Comparison of ENCODE assay signal across 1 fruit fly cellular context in the genomic region with DNA sequence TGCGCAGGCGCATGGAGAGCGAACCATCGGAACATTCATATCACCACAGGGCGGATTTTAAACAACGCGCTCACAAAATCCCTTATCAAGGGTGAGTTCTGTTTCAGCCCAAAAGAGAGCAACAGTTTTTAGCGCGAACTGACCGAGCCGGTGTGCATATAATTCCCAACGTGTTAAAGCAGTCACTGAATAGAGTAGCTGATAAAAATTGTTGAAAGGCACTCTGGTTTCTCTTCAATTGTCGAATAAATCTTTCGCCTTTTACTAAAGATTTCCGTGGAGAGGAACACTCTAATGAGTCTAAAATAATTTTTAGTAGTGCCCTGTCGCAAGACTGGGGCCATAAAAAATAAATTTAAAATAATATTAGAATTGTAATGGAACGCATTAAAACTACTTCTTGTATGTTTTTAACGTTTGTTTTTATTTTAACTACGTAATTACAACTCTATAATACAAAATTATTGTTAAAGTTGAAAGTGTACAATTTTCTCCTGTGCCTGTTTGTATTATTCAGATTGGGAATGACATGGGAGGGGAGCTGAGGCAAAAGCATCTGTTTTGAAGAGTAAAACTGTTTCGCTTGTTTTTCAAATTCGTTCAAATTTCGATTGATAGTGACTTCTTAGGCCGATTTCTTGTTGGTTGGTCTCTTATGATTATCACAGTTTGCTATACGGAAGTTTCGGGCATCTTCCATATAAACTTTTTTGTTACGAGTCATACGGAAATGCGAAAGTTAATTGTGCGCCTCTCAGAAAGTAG.
A peak's percentile ranks its signal among the peaks of the same experiment; 100 is the strongest.
TF ChIP-seq lines count a peak whose summit lies in the region.

No protein-coding gene starts in this region.

TF ChIP-seq in whole organism, embryonic, 481 proteins besides CTCF, POLR2A, EP300 and RAD21 (continued from another document and continues in another):
- TF ChIP-seq CG4424 (GFP tag; optimal IDR thresholded peaks at IDR 0.05; lab: Kevin White, UChicago) (no peak), bigmax (GFP tag; optimal IDR thresholded peaks at IDR 0.05; lab: Kevin White, UChicago) (no peak), B-H2 (GFP tag; optimal IDR thresholded peaks at IDR 0.05; lab: Kevin White, UChicago) (peak; percentile 45), Hr78 (GFP tag; optimal IDR thresholded peaks at IDR 0.05; lab: Kevin White, UChicago) (no peak), Xrp1 (GFP tag; IDR thresholded peaks at IDR 0.05; lab: Robert Waterston, UW) (peak; percentile 58), CG4820 (GFP tag; optimal IDR thresholded peaks at IDR 0.05; lab: Kevin White, UChicago) (no peak), MBD-R2 (GFP tag; IDR thresholded peaks at IDR 0.05; lab: Robert Waterston, UW) (no peak; the same call in 1 of the 2 replicates), BEAF-32 (GFP tag; optimal IDR thresholded peaks at IDR 0.05; lab: Kevin White, UChicago) (no peak), CG30403 (GFP tag; optimal IDR thresholded peaks at IDR 0.05; lab: Kevin White, UChicago) (peak; percentile 29), tgo (GFP tag; IDR thresholded peaks at IDR 0.05; lab: Robert Waterston, UW) (peak; percentile 48; the same call in 2 of the 3 replicates), CG32772 (GFP tag; IDR thresholded peaks at IDR 0.05; lab: Robert Waterston, UW) (peak; percentile 25; the same call in 1 of the 2 replicates), CG18262 (tag; optimal IDR thresholded peaks at IDR 0.05; lab: Kevin White, UChicago) (peak; percentile 56), CG17359 (tag; optimal IDR thresholded peaks at IDR 0.05; lab: Kevin White, UChicago) (peak; percentile 79), CG7372 (GFP tag; IDR thresholded peaks at IDR 0.05; lab: Robert Waterston, UW) (0 out of 2 replicates have a peak, but pooled peaks have one; percentile 7), CG9797 (GFP tag; optimal IDR thresholded peaks at IDR 0.05; lab: Kevin White, UChicago) (no peak), crc (GFP tag; optimal IDR thresholded peaks at IDR 0.05; lab: Kevin White, UChicago) (no peak), ewg (GFP tag; optimal IDR thresholded peaks at IDR 0.05; lab: Kevin White, UChicago) (peak; percentile 72), ro (GFP tag; IDR thresholded peaks at IDR 0.05; lab: Robert Waterston, UW) (no peak), sens-2 (GFP tag; IDR thresholded peaks at IDR 0.05; lab: Robert Waterston, UW) (peak; percentile 30; the same call in 1 of the 2 replicates), gsb-n (tag; optimal IDR thresholded peaks at IDR 0.05; lab: Kevin White, UChicago) (peak; percentile 62), Lim3 (GFP tag; IDR thresholded peaks at IDR 0.05; lab: Robert Waterston, UW) (no peak), zfh1 (GFP tag; IDR thresholded peaks at IDR 0.05; lab: Robert Waterston, UW) (peak; percentile 70; the same call in 2 of the 3 replicates), CG12659 (GFP tag; optimal IDR thresholded peaks at IDR 0.05; lab: Kevin White, UChicago) (peak; percentile 31), lab (GFP tag; optimal IDR thresholded peaks at IDR 0.05; lab: Kevin White, UChicago) (no peak), seq (GFP tag; IDR thresholded peaks at IDR 0.05; lab: Robert Waterston, UW) (peak; percentile 67; the same call in 1 of the 2 replicates), Camta (GFP tag; optimal IDR thresholded peaks at IDR 0.05; lab: Kevin White, UChicago) (peak; percentile 59), CG6854 (GFP tag; optimal IDR thresholded peaks at IDR 0.05; lab: Kevin White, UChicago) (no peak), CG2129 (GFP tag; IDR thresholded peaks at IDR 0.05; lab: Robert Waterston, UW; ENCODE audit: partially characterized antibody) (no peak), pho (GFP tag; optimal IDR thresholded peaks at IDR 0.05; lab: Kevin White, UChicago) (peak; percentile 16), dpn (GFP tag; optimal IDR thresholded peaks at IDR 0.05; lab: Kevin White, UChicago) (peak; percentile 20 to 63), CG12155 (GFP tag; optimal IDR thresholded peaks at IDR 0.05; lab: Kevin White, UChicago) (peak; percentile 11), Hand (GFP tag; optimal IDR thresholded peaks at IDR 0.05; lab: Kevin White, UChicago) (no peak), sima (GFP tag; optimal IDR thresholded peaks at IDR 0.05; lab: Kevin White, UChicago) (no peak), CG12769 (tag; optimal IDR thresholded peaks at IDR 0.05; lab: Kevin White, UChicago) (no peak), NK7.1 (GFP tag; optimal IDR thresholded peaks at IDR 0.05; lab: Kevin White, UChicago) (no peak), pb (GFP tag; optimal IDR thresholded peaks at IDR 0.05; lab: Kevin White, UChicago) (no peak), CG3838 (GFP tag; optimal IDR thresholded peaks at IDR 0.05; lab: Kevin White, UChicago) (no peak), HLH4C (GFP tag; IDR thresholded peaks at IDR 0.05; lab: Robert Waterston, UW; ENCODE audit: partially characterized antibody) (peak; percentile 34; the same call in 1 of the 3 replicates), Ets65A (GFP tag; lab: Kevin White, UChicago) (no peak), da (GFP tag; optimal IDR thresholded peaks at IDR 0.05; lab: Kevin White, UChicago) (no peak), Tbp (GFP tag; optimal IDR thresholded peaks at IDR 0.05; lab: Kevin White, UChicago) (peak; percentile 71), gro (GFP tag; optimal IDR thresholded peaks at IDR 0.05; lab: Kevin White, UChicago) (peak; percentile 15), NC2β (GFP tag; optimal IDR thresholded peaks at IDR 0.05; lab: Kevin White, UChicago) (peak; percentile 64), bcd (GFP tag; optimal IDR thresholded peaks at IDR 0.05; lab: Kevin White, UChicago) (peak; percentile 34), CG4328 (GFP tag; optimal IDR thresholded peaks at IDR 0.05; lab: Kevin White, UChicago) (peak; percentile 13), CG10209 (GFP tag; optimal IDR thresholded peaks at IDR 0.05; lab: Kevin White, UChicago) (peak; percentile 70), hkb (optimal IDR thresholded peaks at IDR 0.05; lab: Kevin White, UChicago) (no peak), hkb (GFP tag; IDR thresholded peaks at IDR 0.05; lab: Robert Waterston, UW) (peak; percentile 66), GATAe (GFP tag; conservative IDR thresholded peaks at IDR 0.05; lab: Robert Waterston, UW) (no peak), Kr (GFP tag; optimal IDR thresholded peaks at IDR 0.05; lab: Kevin White, UChicago) (no peak), CG2875 (GFP tag; optimal IDR thresholded peaks at IDR 0.05; lab: Kevin White, UChicago) (peak; percentile 29), H2.0 (GFP tag; IDR thresholded peaks at IDR 0.05; lab: Robert Waterston, UW) (peak; percentile 49), CG2116 (GFP tag; optimal IDR thresholded peaks at IDR 0.05; lab: Kevin White, UChicago) (no peak), CG8478 (optimal IDR thresholded peaks at IDR 0.05; lab: Kevin White, UChicago) (no peak), CG14965 (GFP tag; optimal IDR thresholded peaks at IDR 0.05; lab: Kevin White, UChicago; ENCODE audit: borderline replicate concordance) (no peak), CG7271 (tag; optimal IDR thresholded peaks at IDR 0.05; lab: Kevin White, UChicago) (no peak), CG6683 (GFP tag; optimal IDR thresholded peaks at IDR 0.05; lab: Kevin White, UChicago) (no peak), CG11093 (GFP tag; IDR thresholded peaks at IDR 0.05; lab: Robert Waterston, UW) (no peak; the same call in 2 of the 3 replicates), CG3726 (GFP tag; IDR thresholded peaks at IDR 0.05; lab: Robert Waterston, UW) (no peak), Dp (GFP tag; optimal IDR thresholded peaks at IDR 0.05; lab: Kevin White, UChicago) (peak; percentile 92), fu2 (GFP tag; optimal IDR thresholded peaks at IDR 0.05; lab: Kevin White, UChicago) (no peak), ken (GFP tag; IDR thresholded peaks at IDR 0.05; lab: Robert Waterston, UW) (peak; percentile 59; the same call in 1 of the 3 replicates), stwl (tag; optimal IDR thresholded peaks at IDR 0.05; lab: Kevin White, UChicago) (no peak), Scr (GFP tag; IDR thresholded peaks at IDR 0.05; lab: Robert Waterston, UW; ENCODE audit: partially characterized antibody) (peak; percentile 25; the same call in 1 of the 2 replicates), lbe (GFP tag; optimal IDR thresholded peaks at IDR 0.05; lab: Kevin White, UChicago) (peak; percentile 48), crol (GFP tag; IDR thresholded peaks at IDR 0.05; lab: Robert Waterston, UW) (0 out of 2 replicates have a peak, but pooled peaks have one; percentile 32), CG12104 (GFP tag; optimal IDR thresholded peaks at IDR 0.05; lab: Kevin White, UChicago) (no peak), Sry-β (GFP tag; optimal IDR thresholded peaks at IDR 0.05; lab: Kevin White, UChicago) (no peak), fd64A (GFP tag; optimal IDR thresholded peaks at IDR 0.05; lab: Kevin White, UChicago) (no peak), Hr51 (GFP tag; optimal IDR thresholded peaks at IDR 0.05; lab: Kevin White, UChicago) (no peak), Adf1 (GFP tag; IDR thresholded peaks at IDR 0.05; lab: Robert Waterston, UW) (peak; percentile 26; the same call in 1 of the 2 replicates), corto (GFP tag; optimal IDR thresholded peaks at IDR 0.05; lab: Kevin White, UChicago) (no peak), fru (optimal IDR thresholded peaks at IDR 0.05; lab: Kevin White, UChicago) (no peak), crp (GFP tag; optimal IDR thresholded peaks at IDR 0.05; lab: Kevin White, UChicago) (no peak), stc (GFP tag; IDR thresholded peaks at IDR 0.05; lab: Robert Waterston, UW) (peak; percentile 63), dati (GFP tag; IDR thresholded peaks at IDR 0.05; lab: Robert Waterston, UW) (no peak), oc (tag; optimal IDR thresholded peaks at IDR 0.05; lab: Kevin White, UChicago) (no peak), vvl (GFP tag; IDR thresholded peaks at IDR 0.05; lab: Robert Waterston, UW) (no peak), CG32532 (GFP tag; IDR thresholded peaks at IDR 0.05; lab: Robert Waterston, UW) (peak; percentile 51; the same call in 1 of the 2 replicates), CG13287 (GFP tag; IDR thresholded peaks at IDR 0.05; lab: Robert Waterston, UW; ENCODE audit: partially characterized antibody) (peak; percentile 55; the same call in 1 of the 2 replicates), sim (GFP tag; IDR thresholded peaks at IDR 0.05; lab: Robert Waterston, UW) (no peak), pan (optimal IDR thresholded peaks at IDR 0.05; lab: Kevin White, UChicago) (no peak), pan (GFP tag; optimal IDR thresholded peaks at IDR 0.05 in 1 of 2, IDR thresholded peaks at IDR 0.05 in 1 of 2) (peak in 1 of 2 experiments; percentile 42), chinmo (GFP tag; IDR thresholded peaks at IDR 0.05; lab: Robert Waterston, UW; ENCODE audit: partially characterized antibody) (0 out of 4 replicates have a peak, but pooled peaks have one; percentile 69), Lpt (GFP tag; optimal IDR thresholded peaks at IDR 0.05; lab: Kevin White, UChicago) (no peak), sens (GFP tag; lab: Kevin White, UChicago) (peak; percentile 89), CG9727 (GFP tag; optimal IDR thresholded peaks at IDR 0.05; lab: Kevin White, UChicago) (peak; percentile 39), Deaf1 (tag; optimal IDR thresholded peaks at IDR 0.05; lab: Kevin White, UChicago) (no peak), fd3F (GFP tag; optimal IDR thresholded peaks at IDR 0.05; lab: Kevin White, UChicago) (no peak), CG15601 (tag; optimal IDR thresholded peaks at IDR 0.05; lab: Kevin White, UChicago) (peak; percentile 81), sqz (GFP tag; optimal IDR thresholded peaks at IDR 0.05; lab: Kevin White, UChicago) (peak; percentile 62), CG12744 (GFP tag; optimal IDR thresholded peaks at IDR 0.05; lab: Kevin White, UChicago) (no peak), CG42726 (GFP tag; IDR thresholded peaks at IDR 0.05; lab: Robert Waterston, UW; ENCODE audit: partially characterized antibody) (peak; percentile 69), ind (GFP tag; optimal IDR thresholded peaks at IDR 0.05; lab: Kevin White, UChicago) (no peak), ap (GFP tag; IDR thresholded peaks at IDR 0.05; lab: Robert Waterston, UW) (no peak), Neu2 (GFP tag; optimal IDR thresholded peaks at IDR 0.05; lab: Kevin White, UChicago; ENCODE audit: borderline replicate concordance) (no peak), hth (optimal IDR thresholded peaks at IDR 0.05; lab: Kevin White, UChicago) (no peak), yki (optimal IDR thresholded peaks at IDR 0.05; lab: Kevin White, UChicago) (no peak), CG6689 (GFP tag; IDR thresholded peaks at IDR 0.05; lab: Robert Waterston, UW) (no peak), Elba2 (GFP tag; optimal IDR thresholded peaks at IDR 0.05; lab: Kevin White, UChicago) (no peak), CG4360 (GFP tag; IDR thresholded peaks at IDR 0.05; lab: Robert Waterston, UW) (peak; percentile 45), CG11695 (GFP tag; IDR thresholded peaks at IDR 0.05; lab: Robert Waterston, UW) (no peak), zfh2 (GFP tag; optimal IDR thresholded peaks at IDR 0.05; lab: Kevin White, UChicago) (no peak), Six4 (GFP tag; optimal IDR thresholded peaks at IDR 0.05; lab: Kevin White, UChicago) (no peak), D19B (GFP tag; optimal IDR thresholded peaks at IDR 0.05; lab: Kevin White, UChicago) (no peak), eve (GFP tag; optimal IDR thresholded peaks at IDR 0.05; lab: Kevin White, UChicago) (no peak), CG10366 (GFP tag; IDR thresholded peaks at IDR 0.05; lab: Robert Waterston, UW) (peak; percentile 41; the same call in 1 of the 2 replicates), CG4404 (GFP tag; IDR thresholded peaks at IDR 0.05; lab: Robert Waterston, UW) (no peak), wor (GFP tag; IDR thresholded peaks at IDR 0.05; lab: Robert Waterston, UW) (no peak), HHEX (GFP tag; optimal IDR thresholded peaks at IDR 0.05; lab: Kevin White, UChicago) (no peak), YL-1 (GFP tag; optimal IDR thresholded peaks at IDR 0.05; lab: Kevin White, UChicago) (no peak), Dref (GFP tag; IDR thresholded peaks at IDR 0.05; lab: Robert Waterston, UW) (no peak), CG18599 (GFP tag; optimal IDR thresholded peaks at IDR 0.05; lab: Kevin White, UChicago) (peak; percentile 31), CG30020 (tag; optimal IDR thresholded peaks at IDR 0.05; lab: Kevin White, UChicago) (no peak), scrt (GFP tag; optimal IDR thresholded peaks at IDR 0.05; lab: Kevin White, UChicago) (peak; percentile 76), usp (GFP tag; optimal IDR thresholded peaks at IDR 0.05; lab: Kevin White, UChicago) (no peak), B-H1 (GFP tag; IDR thresholded peaks at IDR 0.05; lab: Robert Waterston, UW) (no peak), CG15073 (GFP tag; optimal IDR thresholded peaks at IDR 0.05; lab: Kevin White, UChicago) (no peak), Dek (tag; optimal IDR thresholded peaks at IDR 0.05; lab: Kevin White, UChicago) (peak; percentile 52), CG10431 (GFP tag; optimal IDR thresholded peaks at IDR 0.05; lab: Kevin White, UChicago) (peak; percentile 23), pum (GFP tag; optimal IDR thresholded peaks at IDR 0.05; lab: Kevin White, UChicago) (no peak), otp (GFP tag; IDR thresholded peaks at IDR 0.05; lab: Robert Waterston, UW) (peak; percentile 50; the same call in 1 of the 3 replicates)
